Worm (Caenorhabditis elegans) whole organism, L4 larva: ENCODE measurements around the gene col-154.

Experiments
- D1046.2 ChIP-seq: fragments of 200-800 bp; sonication (Bioruptor generic); IDR thresholded peaks from 2 replicates; pipeline ENCODE4 v1.3.6; 2022; ENCODE audit warnings: missing genetic modification characterization, missing compliant biosample characterization
- daf-12 ChIP-seq: fragments of 150-350 bp; optimal IDR thresholded peaks from 2 replicates; lab custom pipeline; 2014; ENCODE audit warnings: missing biosample characterization, missing genetic modification reagents, missing genetic modification characterization
- nhr-25 ChIP-seq: sonication (generic microtip); optimal IDR thresholded peaks from 2 replicates; lab custom pipeline; 2017; ENCODE audit warnings: missing genetic modification characterization, mild to moderate bottlenecking, missing compliant biosample characterization, antibody characterized with exemption, moderate library complexity, borderline replicate concordance; ENCODE audit not compliant: insufficient read depth

DNA sequence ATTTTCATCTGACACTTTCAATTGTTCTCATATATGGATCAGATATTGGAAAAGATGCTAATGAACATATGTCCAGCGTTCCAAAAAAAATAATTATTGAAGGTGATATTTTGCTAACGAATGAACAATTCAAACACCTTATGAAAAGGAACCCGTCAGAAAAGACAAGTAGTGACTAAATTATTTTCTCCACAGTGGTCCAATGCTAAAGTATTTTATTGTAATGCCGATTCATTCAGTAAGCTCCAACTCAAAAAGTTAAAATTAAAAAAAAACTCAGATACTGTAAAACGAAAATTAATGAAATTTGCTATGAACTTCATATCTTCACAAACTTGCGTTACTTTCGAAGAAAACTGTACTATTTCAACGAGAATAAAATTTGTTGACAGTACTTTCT lies 6.9 kb downstream of the col-154 start, which contains the start of gene nas-16:
- no peak for TF ChIP-seq D1046.2
- no peak for TF ChIP-seq nhr-25
- no peak for TF ChIP-seq daf-12 (tag; lab: Kevin White, UChicago)
